Worm (Caenorhabditis elegans): ENCODE results near the gene C05D12.4.

ce11 chrII:11450882-11451281, 19.2 kb downstream of the C05D12.4 start:
- TF ChIP-seq egl-43 (GFP tag; IDR thresholded peaks at IDR 0.05) = no peak
- no peak for TF ChIP-seq nhr-28 (tag; optimal IDR thresholded peaks at IDR 0.05)
- TF ChIP-seq Y5F2A.4 (GFP tag; optimal IDR thresholded peaks at IDR 0.05) = no peak
- TF ChIP-seq lin-39 (tag; optimal IDR thresholded peaks at IDR 0.05) = no peak
- no peak for TF ChIP-seq set-16 (GFP tag; IDR thresholded peaks at IDR 0.05)
- TF ChIP-seq ceh-82 (tag; optimal IDR thresholded peaks at IDR 0.05) = no peak
- no peak for TF ChIP-seq lin-13 (GFP tag; optimal IDR thresholded peaks at IDR 0.05)
- TF ChIP-seq egl-27 (tag; optimal IDR thresholded peaks at IDR 0.05) = no peak
- TF ChIP-seq unc-39 (tag; optimal IDR thresholded peaks at IDR 0.05) = no peak
- no peak for TF ChIP-seq zip-2 (tag; optimal IDR thresholded peaks at IDR 0.05)
- no peak for TF ChIP-seq daf-12 (tag; optimal IDR thresholded peaks at IDR 0.05)
- TF ChIP-seq ama-1 (optimal IDR thresholded peaks at IDR 0.05) = no peak
- TF ChIP-seq ZK546.5 (tag; optimal IDR thresholded peaks at IDR 0.05) = no peak

Measured in whole organism, L4 larva.